Fruit fly (Drosophila melanogaster) whole organism, wandering third instar larva: ENCODE measurements around the gene tty.

ENCODE experiments used
- Abd-B ChIP-seq: fragments of >200 bp; optimal IDR thresholded peaks from 2 replicates; lab custom pipeline; 2017; ENCODE audit warnings: missing biosample characterization, missing genetic modification characterization
- CG32264 ChIP-seq: fragments of 200-800 bp; sonication (Bioruptor generic); optimal IDR thresholded peaks from 2 replicates; lab custom pipeline; 2016; ENCODE audit warnings: missing biosample characterization, missing genetic modification characterization
- CG9705 ChIP-seq: fragments of 200-800 bp; sonication (Bioruptor generic); optimal IDR thresholded peaks from 2 replicates; lab custom pipeline; 2018; ENCODE audit warnings: missing biosample characterization, mild to moderate bottlenecking, missing genetic modification characterization
- CrebA ChIP-seq: fragments of 200-800 bp; sonication (Bioruptor generic); optimal IDR thresholded peaks from 2 replicates; lab custom pipeline; 2016; ENCODE audit warnings: missing biosample characterization, mild to moderate bottlenecking, missing genetic modification characterization, borderline replicate concordance
- Dfd ChIP-seq: fragments of >200 bp; optimal IDR thresholded peaks from 2 replicates; lab custom pipeline; 2017; ENCODE audit warnings: missing biosample characterization, missing genetic modification characterization
- Dif ChIP-seq: fragments of 200-275, 200-300 bp; sonication (Bioruptor generic); optimal IDR thresholded peaks from 2 replicates; lab custom pipeline; 2018; ENCODE audit warnings: missing biosample characterization, missing genetic modification characterization; ENCODE audit not compliant: partially characterized antibody
- GATAd ChIP-seq: sonication (Bioruptor generic); optimal IDR thresholded peaks from 2 replicates; lab custom pipeline; 2016; ENCODE audit warnings: missing biosample characterization, missing genetic modification characterization
- HLH106 ChIP-seq: fragments of 200-800 bp; optimal IDR thresholded peaks from 3 replicates; lab custom pipeline; 2019; ENCODE audit warnings: missing biosample characterization, mild to moderate bottlenecking, missing genetic modification characterization, moderate library complexity
- Hnf4 ChIP-seq: fragments of 200-800 bp; sonication (Bioruptor generic); optimal IDR thresholded peaks from 2 replicates; lab custom pipeline; 2016; ENCODE audit warnings: missing biosample characterization, mild to moderate bottlenecking, missing genetic modification characterization
- Hr78 ChIP-seq: fragments of >200 bp; optimal IDR thresholded peaks from 2 replicates; lab custom pipeline; 2017; ENCODE audit warnings: missing biosample characterization, missing genetic modification characterization
- Hr83 ChIP-seq: fragments of 200-300 bp; sonication (Bioruptor generic); optimal IDR thresholded peaks from 2 replicates; lab custom pipeline; 2016; ENCODE audit warnings: missing biosample characterization, mild to moderate bottlenecking, missing genetic modification characterization, moderate library complexity; ENCODE audit not compliant: poor library complexity, severe bottlenecking
- Jra ChIP-seq: sonication (Bioruptor generic); optimal IDR thresholded peaks from 2 replicates; lab custom pipeline; 2016; ENCODE audit warnings: missing biosample characterization, missing genetic modification characterization
- Mio ChIP-seq: sonication (Bioruptor generic); optimal IDR thresholded peaks from 2 replicates; lab custom pipeline; 2016; ENCODE audit warnings: missing biosample characterization, missing genetic modification characterization
- Myc ChIP-seq: fragments of >200 bp; optimal IDR thresholded peaks from 2 replicates; lab custom pipeline; 2017
- N ChIP-seq: fragments of >200 bp; optimal IDR thresholded peaks from 2 replicates; lab custom pipeline; 2018; ENCODE audit warnings: missing biosample characterization, missing external identifiers, missing genetic modification characterization
- OdsH ChIP-seq: fragments of 200-800 bp; sonication (Bioruptor generic); optimal IDR thresholded peaks from 2 replicates; lab custom pipeline; 2016; ENCODE audit warnings: missing biosample characterization, mild to moderate bottlenecking, missing genetic modification characterization
- Rel ChIP-seq, 2 experiments: fragments of 200-800 bp; sonication (Bioruptor generic) in 1 of 2; optimal IDR thresholded peaks; 2 replicates in 1 of 2; 3 replicates in 1 of 2; lab custom pipeline; 2016 to 2019; ENCODE audit warnings: mild to moderate bottlenecking in 2 of 2, missing biosample characterization in 2 of 2, missing genetic modification characterization in 2 of 2, moderate library complexity in 1 of 2
- Sp1 ChIP-seq: fragments of 200-800 bp; sonication (Bioruptor generic); optimal IDR thresholded peaks from 3 replicates; lab custom pipeline; 2019; ENCODE audit warnings: missing biosample characterization, mild to moderate bottlenecking, missing genetic modification characterization, moderate library complexity
- Vsx2 ChIP-seq: fragments of 200-300, 225-300 bp; sonication (Bioruptor generic); optimal IDR thresholded peaks from 2 replicates; lab custom pipeline; 2018; ENCODE audit warnings: missing biosample characterization, missing genetic modification characterization; ENCODE audit not compliant: partially characterized antibody
- br ChIP-seq: fragments of 200-800 bp; sonication (Bioruptor generic); optimal IDR thresholded peaks from 2 replicates; lab custom pipeline; 2016; ENCODE audit warnings: missing biosample characterization, missing genetic modification characterization
- brk ChIP-seq: fragments of 200-800 bp; sonication (Bioruptor generic); optimal IDR thresholded peaks from 2 replicates; lab custom pipeline; 2016; ENCODE audit warnings: missing biosample characterization, mild to moderate bottlenecking, missing genetic modification characterization
- dl ChIP-seq, 2 experiments: fragments of 175-275, 200-275 bp in 1 of 2; fragments of 200-275 bp in 1 of 2; sonication (Bioruptor generic); optimal IDR thresholded peaks; lab custom pipeline; 2018; ENCODE audit warnings: mild to moderate bottlenecking in 2 of 2, missing biosample characterization in 2 of 2, missing genetic modification characterization in 2 of 2, moderate library complexity in 2 of 2; ENCODE audit not compliant: partially characterized antibody in 2 of 2, insufficient read depth in 1 of 2
- dmrt93B ChIP-seq: fragments of 200-800 bp; sonication (Bioruptor generic); optimal IDR thresholded peaks from 2 replicates; lab custom pipeline; 2018; ENCODE audit warnings: missing biosample characterization, mild to moderate bottlenecking, missing genetic modification characterization
- dsf ChIP-seq: sonication (Bioruptor generic); optimal IDR thresholded peaks from 2 replicates; lab custom pipeline; 2016; ENCODE audit warnings: missing biosample characterization, missing genetic modification characterization, borderline replicate concordance
- ey ChIP-seq: fragments of 200-800 bp; sonication (Bioruptor generic); optimal IDR thresholded peaks from 2 replicates; lab custom pipeline; 2016; ENCODE audit warnings: missing biosample characterization, missing genetic modification characterization
- foxo ChIP-seq, 2 experiments: fragments of 200-800 bp; sonication (Bioruptor generic); optimal IDR thresholded peaks; 2 replicates in 1 of 2; 3 replicates in 1 of 2; lab custom pipeline; 2016 to 2017; ENCODE audit warnings: missing biosample characterization in 2 of 2, missing genetic modification characterization in 2 of 2
- fru ChIP-seq: fragments of 200-800 bp; sonication (Bioruptor generic); optimal IDR thresholded peaks from 3 replicates; lab custom pipeline; 2016; ENCODE audit warnings: missing biosample characterization, mild to moderate bottlenecking, missing genetic modification characterization
- h ChIP-seq: fragments of 200-800 bp; sonication (Bioruptor generic); optimal IDR thresholded peaks from 3 replicates; lab custom pipeline; 2016; ENCODE audit warnings: missing biosample characterization, mild to moderate bottlenecking, missing genetic modification characterization
- jim ChIP-seq: fragments of 175-275, 200-325 bp; sonication (Bioruptor generic); optimal IDR thresholded peaks from 2 replicates; lab custom pipeline; 2016; ENCODE audit warnings: missing biosample characterization, mild to moderate bottlenecking, missing genetic modification characterization
- lola ChIP-seq: fragments of >200 bp; optimal IDR thresholded peaks from 2 replicates; lab custom pipeline; 2017; ENCODE audit warnings: missing biosample characterization, missing genetic modification characterization
- pan ChIP-seq: fragments of >200 bp; optimal IDR thresholded peaks from 2 replicates; lab custom pipeline; 2017
- psq ChIP-seq: fragments of 200-800 bp; sonication (Bioruptor generic); optimal IDR thresholded peaks from 3 replicates; lab custom pipeline; 2017; ENCODE audit warnings: missing biosample characterization, mild to moderate bottlenecking, missing genetic modification characterization, moderate library complexity
- rgr ChIP-seq: fragments of 200-800 bp; sonication (Bioruptor generic); optimal IDR thresholded peaks from 3 replicates; lab custom pipeline; 2016; ENCODE audit warnings: missing biosample characterization, mild to moderate bottlenecking, missing genetic modification characterization
- sage ChIP-seq: fragments of 200-800 bp; sonication (Bioruptor generic); optimal IDR thresholded peaks from 2 replicates; lab custom pipeline; 2016; ENCODE audit warnings: missing biosample characterization, mild to moderate bottlenecking, missing genetic modification characterization
- sv ChIP-seq: fragments of 200-800 bp; sonication (Bioruptor generic); optimal IDR thresholded peaks from 3 replicates; lab custom pipeline; 2016; ENCODE audit warnings: missing biosample characterization, missing genetic modification characterization
- tai ChIP-seq: sonication (Bioruptor generic); optimal IDR thresholded peaks from 2 replicates; lab custom pipeline; 2016; ENCODE audit warnings: missing biosample characterization, missing genetic modification characterization
- usp ChIP-seq: fragments of >200 bp; optimal IDR thresholded peaks from 2 replicates; lab custom pipeline; 2017; ENCODE audit warnings: missing biosample characterization, missing genetic modification characterization
- woc ChIP-seq: sonication (Bioruptor generic); optimal IDR thresholded peaks from 2 replicates; lab custom pipeline; 2016; ENCODE audit warnings: missing biosample characterization, mild to moderate bottlenecking, missing genetic modification characterization

Gene tty

dm6 chrX:21367363-21368072 lies 28.0 kb upstream of the tty start:
- TF ChIP-seq OdsH (GFP tag; lab: Kevin White, UChicago) (peak; percentile 98), Jra (GFP tag; lab: Kevin White, UChicago) (peak; percentile 92), lola (GFP tag; lab: Kevin White, UChicago) (no peak), sage (GFP tag; lab: Kevin White, UChicago) (peak; percentile 95), dsf (peak; percentile 78), psq (GFP tag; lab: Kevin White, UChicago) (peak; percentile 95), usp (GFP tag; lab: Kevin White, UChicago) (no peak), GATAd (GFP tag; lab: Kevin White, UChicago) (peak; percentile 68), tai (GFP tag; lab: Kevin White, UChicago) (peak; percentile 93), Dfd (GFP tag; lab: Kevin White, UChicago) (peak; percentile 83), Myc (lab: Kevin White, UChicago) (no peak), rgr (GFP tag; lab: Kevin White, UChicago) (peak; percentile 98), N (GFP tag; lab: Kevin White, UChicago) (no peak), sv (GFP tag; lab: Kevin White, UChicago) (peak; percentile 95), CG9705 (peak; percentile 99), ey (GFP tag; lab: Kevin White, UChicago) (peak; percentile 98), Mio (GFP tag; lab: Kevin White, UChicago) (peak; percentile 80), brk (GFP tag; lab: Kevin White, UChicago) (peak; percentile 92), fru (GFP tag; lab: Kevin White, UChicago) (peak; percentile 99), Vsx2 (no peak), Abd-B (GFP tag; lab: Kevin White, UChicago) (no peak), Hnf4 (GFP tag; lab: Kevin White, UChicago) (peak; percentile 96), dl (GFP tag; optimal IDR thresholded peaks at IDR 0.05; lab: Kevin White, UChicago; ENCODE audit: insufficient read depth in 1 of 2, partially characterized antibody in 2 of 2) (no peak), dmrt93B (GFP tag; lab: Kevin White, UChicago) (peak; percentile 98), Rel (GFP tag; optimal IDR thresholded peaks at IDR 0.05; lab: Kevin White, UChicago) (peak; percentile 94), Rel (tag; optimal IDR thresholded peaks at IDR 0.05; lab: Kevin White, UChicago) (peak; percentile 90), pan (lab: Kevin White, UChicago) (no peak), br (GFP tag; lab: Kevin White, UChicago) (peak; percentile 99), Sp1 (GFP tag; lab: Kevin White, UChicago) (peak; percentile 99), HLH106 (tag; lab: Kevin White, UChicago) (peak; percentile 98), CG32264 (GFP tag; lab: Kevin White, UChicago) (peak; percentile 91), Hr83 (GFP tag; lab: Kevin White, UChicago) (peak; percentile 14), foxo (GFP tag; optimal IDR thresholded peaks at IDR 0.05; lab: Kevin White, UChicago) (peak; percentile 84 to 99), woc (GFP tag; lab: Kevin White, UChicago) (peak; percentile 96), jim (GFP tag; lab: Kevin White, UChicago) (peak; percentile 23), CrebA (GFP tag; lab: Kevin White, UChicago) (no peak), Dif (GFP tag; lab: Kevin White, UChicago) (peak; percentile 26), h (peak; percentile 99), Hr78 (GFP tag; lab: Kevin White, UChicago) (no peak)
- TF ChIP-seq, all 38 proteins: peak for 28
